Fruit fly (Drosophila melanogaster) Kc167 (cell line): ENCODE data around the gene P5CDh2.

ENCODE experiments used
- Myc ChIP-seq: fragments of >200 bp; optimal IDR thresholded peaks from 2 replicates; lab custom pipeline; 2017; ENCODE audit warnings: missing external identifiers
- Sin3A ChIP-seq: fragments of >200 bp; optimal IDR thresholded peaks from 2 replicates; lab custom pipeline; 2018; ENCODE audit warnings: missing external identifiers
- h ChIP-seq: fragments of >200 bp; optimal IDR thresholded peaks from 3 replicates; lab custom pipeline; 2018; ENCODE audit warnings: missing external identifiers
- insv ChIP-seq: fragments of >200 bp; optimal IDR thresholded peaks from 3 replicates; lab custom pipeline; 2018; ENCODE audit warnings: missing external identifiers
- psq ChIP-seq: fragments of >200 bp; optimal IDR thresholded peaks from 2 replicates; lab custom pipeline; 2017; ENCODE audit warnings: missing external identifiers
- ttk ChIP-seq: sonication (Bioruptor generic); optimal IDR thresholded peaks from 2 replicates; lab custom pipeline; 2017; ENCODE audit warnings: missing external identifiers

Gene P5CDh2

dm6 chr3R:21837069-21837977, 40.4 kb upstream of the P5CDh2 start:
- TF ChIP-seq Myc (lab: Kevin White, UChicago) (no peak), insv (lab: Kevin White, UChicago) (no peak), h (lab: Kevin White, UChicago) (no peak), psq (lab: Kevin White, UChicago) (no peak), ttk (lab: Kevin White, UChicago) (no peak), Sin3A (lab: Kevin White, UChicago) (no peak)

- TF ChIP-seq insv (lab: Kevin White, UChicago) (no peak), ttk (lab: Kevin White, UChicago) (no peak), h (lab: Kevin White, UChicago) (no peak), psq (lab: Kevin White, UChicago) (no peak), Myc (lab: Kevin White, UChicago) (no peak), Sin3A (lab: Kevin White, UChicago) (no peak)
Observed at dm6 chr3R:21838505-21838956, 39.2 kb upstream of the P5CDh2 start.

dm6 chr3R:21839636-21840035, 38.1 kb upstream of the P5CDh2 start:
- no peak for TF ChIP-seq Sin3A (lab: Kevin White, UChicago)
- no peak for TF ChIP-seq ttk (lab: Kevin White, UChicago)
- TF ChIP-seq Myc (lab: Kevin White, UChicago) = no peak
- TF ChIP-seq insv (lab: Kevin White, UChicago) = no peak
- TF ChIP-seq h (lab: Kevin White, UChicago) = no peak
- no peak for TF ChIP-seq psq (lab: Kevin White, UChicago)

dm6 chr3R:21840432-21840831, 37.3 kb upstream of the P5CDh2 start:
- TF ChIP-seq h (lab: Kevin White, UChicago) = no peak
- no peak for TF ChIP-seq psq (lab: Kevin White, UChicago)
- no peak for TF ChIP-seq Myc (lab: Kevin White, UChicago)

- TF ChIP-seq psq (lab: Kevin White, UChicago) (no peak), Myc (lab: Kevin White, UChicago) (no peak), insv (lab: Kevin White, UChicago) (no peak), ttk (lab: Kevin White, UChicago) (no peak), Sin3A (lab: Kevin White, UChicago) (no peak), h (lab: Kevin White, UChicago) (no peak)
Observed at dm6 chr3R:21841474-21842376, 36.0 kb upstream of the P5CDh2 start.

- TF ChIP-seq h (lab: Kevin White, UChicago) = no peak
- TF ChIP-seq Myc (lab: Kevin White, UChicago) = no peak
- no peak for TF ChIP-seq Sin3A (lab: Kevin White, UChicago)
- TF ChIP-seq insv (lab: Kevin White, UChicago) = no peak
- no peak for TF ChIP-seq psq (lab: Kevin White, UChicago)
- TF ChIP-seq ttk (lab: Kevin White, UChicago) = no peak
Observed at dm6 chr3R:21843665-21844064, 34.1 kb upstream of the P5CDh2 start, which contains the start of gene Gr93b. Gene Gr93b (minus strand): TSS chr3R:21843765.

- TF ChIP-seq ttk (lab: Kevin White, UChicago) = no peak
- TF ChIP-seq Sin3A (lab: Kevin White, UChicago) = no peak
- no peak for TF ChIP-seq psq (lab: Kevin White, UChicago)
Observed at dm6 chr3R:21845165-21845564, 32.6 kb upstream of the P5CDh2 start, which contains the start of gene Gr93c. Gene Gr93c (minus strand): TSS chr3R:21845265.

dm6 chr3R:21846559-21846958, 31.2 kb upstream of the P5CDh2 start, which contains the start of gene Gr93d:
Gene Gr93d (minus strand): TSS chr3R:21846659.
- no peak for TF ChIP-seq psq (lab: Kevin White, UChicago)
- no peak for TF ChIP-seq Sin3A (lab: Kevin White, UChicago)
- no peak for TF ChIP-seq insv (lab: Kevin White, UChicago)
- no peak for TF ChIP-seq ttk (lab: Kevin White, UChicago)
- TF ChIP-seq Myc (lab: Kevin White, UChicago) = no peak
- TF ChIP-seq h (lab: Kevin White, UChicago) = no peak

- TF ChIP-seq h (lab: Kevin White, UChicago) (no peak), ttk (lab: Kevin White, UChicago) (no peak), psq (lab: Kevin White, UChicago) (no peak), Myc (lab: Kevin White, UChicago) (no peak), insv (lab: Kevin White, UChicago) (no peak)
Observed at dm6 chr3R:21847438-21847837, 30.3 kb upstream of the P5CDh2 start.

- TF ChIP-seq h (lab: Kevin White, UChicago) = no peak
- TF ChIP-seq insv (lab: Kevin White, UChicago) = no peak
- TF ChIP-seq Myc (lab: Kevin White, UChicago) = no peak
- TF ChIP-seq Sin3A (lab: Kevin White, UChicago) = no peak
- no peak for TF ChIP-seq psq (lab: Kevin White, UChicago)
- TF ChIP-seq ttk (lab: Kevin White, UChicago) = no peak
Observed at dm6 chr3R:21848271-21848670, 29.5 kb upstream of the P5CDh2 start.
